Worm (Caenorhabditis elegans): ENCODE data around the gene nep-17.

nep-17 gene

ce11 chrII:13517600-13517999, 10.0 kb downstream of the nep-17 start, which contains the start of gene sre-45:
sre-45 (plus strand) TSS chrII:13517900.
- TF ChIP-seq ref-2 (tag; optimal IDR thresholded peaks at IDR 0.05): no peak
- no peak for TF ChIP-seq eyg-1 (tag; optimal IDR thresholded peaks at IDR 0.05)
- no peak for TF ChIP-seq ceh-48 (tag; optimal IDR thresholded peaks at IDR 0.05)
- TF ChIP-seq rnt-1 (tag; optimal IDR thresholded peaks at IDR 0.05): no peak
- no peak for TF ChIP-seq nhr-11 (tag; optimal IDR thresholded peaks at IDR 0.05)
- no peak for TF ChIP-seq ztf-16 (tag; optimal IDR thresholded peaks at IDR 0.05)
- TF ChIP-seq hlh-15 (tag; optimal IDR thresholded peaks at IDR 0.05): no peak
- no peak for TF ChIP-seq syd-9 (tag; optimal IDR thresholded peaks at IDR 0.05)
- no peak for TF ChIP-seq hlh-8 (tag; optimal IDR thresholded peaks at IDR 0.05)
- no peak for TF ChIP-seq madf-2 (tag; optimal IDR thresholded peaks at IDR 0.05)
- TF ChIP-seq pha-4 (tag; optimal IDR thresholded peaks at IDR 0.05): no peak
- TF ChIP-seq lin-11 (tag; optimal IDR thresholded peaks at IDR 0.05): no peak
- TF ChIP-seq hlh-30 (tag; optimal IDR thresholded peaks at IDR 0.05; ENCODE audit: insufficient read depth): no peak
- no peak for TF ChIP-seq ceh-31 (tag; optimal IDR thresholded peaks at IDR 0.05)

DNA sequence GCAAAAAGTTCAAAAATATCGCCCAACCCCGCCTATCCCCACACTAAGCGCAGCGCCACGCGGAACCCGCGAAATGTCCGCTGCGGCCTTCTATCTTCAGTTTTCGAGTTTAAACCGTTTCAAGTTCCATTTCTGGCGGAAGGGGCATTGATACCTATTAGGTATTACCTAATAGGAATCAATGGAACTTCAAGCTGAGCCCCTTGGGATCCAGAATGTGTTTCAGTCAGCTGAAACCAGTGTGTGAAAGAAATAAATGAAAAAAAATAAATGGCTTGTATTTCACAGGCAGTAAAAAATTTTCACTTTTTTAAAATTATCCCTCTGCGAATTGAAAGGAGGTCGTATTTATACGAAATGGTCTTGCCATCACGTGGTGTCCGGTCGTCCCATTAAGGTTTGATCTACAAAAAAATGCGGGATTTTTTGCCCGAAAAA, 13.6 kb downstream of the nep-17 start:
- TF ChIP-seq nhr-232 (tag; optimal IDR thresholded peaks at IDR 0.05) (no peak), elt-4 (tag; optimal IDR thresholded peaks at IDR 0.05) (no peak), tbx-7 (tag; optimal IDR thresholded peaks at IDR 0.05) (no peak), madf-2 (tag; optimal IDR thresholded peaks at IDR 0.05) (no peak), syd-9 (tag; optimal IDR thresholded peaks at IDR 0.05) (no peak), C38D4.7 (GFP tag; optimal IDR thresholded peaks at IDR 0.05) (no peak), ceh-19 (GFP tag; optimal IDR thresholded peaks at IDR 0.05) (no peak), nhr-11 (tag; optimal IDR thresholded peaks at IDR 0.05) (no peak)

DNA sequence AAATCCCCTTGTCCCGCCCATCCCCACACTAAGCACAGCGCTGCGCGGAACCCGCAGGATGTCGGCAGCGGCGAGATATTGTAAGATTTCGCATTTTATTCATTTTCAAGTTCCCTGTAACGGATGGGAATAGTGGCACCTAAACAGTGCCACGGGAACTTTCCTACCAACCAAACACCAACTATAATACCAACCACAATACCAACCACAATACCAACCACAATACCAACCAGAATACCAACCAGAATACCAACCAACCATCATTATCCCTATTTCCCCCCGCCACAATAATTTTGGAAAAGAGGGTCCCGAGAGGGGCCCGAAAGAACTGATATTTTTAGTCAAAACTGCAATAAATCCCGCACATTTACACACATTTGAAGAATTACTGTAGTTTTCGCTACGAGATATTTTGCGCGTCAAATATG, 14.4 kb downstream of the nep-17 start:
- TF ChIP-seq hlh-6 (tag; optimal IDR thresholded peaks at IDR 0.05): no peak
- TF ChIP-seq sox-2 (GFP tag; IDR thresholded peaks at IDR 0.05): no peak
- TF ChIP-seq ceh-31 (tag; optimal IDR thresholded peaks at IDR 0.05): no peak
- TF ChIP-seq ahr-1 (tag; optimal IDR thresholded peaks at IDR 0.05): no peak
- no peak for TF ChIP-seq ceh-6 (GFP tag; optimal IDR thresholded peaks at IDR 0.05)
- no peak for TF ChIP-seq npax-4 (tag; optimal IDR thresholded peaks at IDR 0.05)
- TF ChIP-seq ceh-34 (tag; optimal IDR thresholded peaks at IDR 0.05): no peak
- no peak for TF ChIP-seq nhr-11 (tag; optimal IDR thresholded peaks at IDR 0.05)
- TF ChIP-seq che-1 (tag; optimal IDR thresholded peaks at IDR 0.05): no peak
- TF ChIP-seq lim-6 (tag; optimal IDR thresholded peaks at IDR 0.05): no peak
- no peak for TF ChIP-seq eyg-1 (tag; optimal IDR thresholded peaks at IDR 0.05)
- no peak for TF ChIP-seq pag-3 (tag; optimal IDR thresholded peaks at IDR 0.05; ENCODE audit: borderline replicate concordance)
- TF ChIP-seq pax-1 (tag; optimal IDR thresholded peaks at IDR 0.05): no peak
- no peak for TF ChIP-seq unc-42 (tag; optimal IDR thresholded peaks at IDR 0.05)
- TF ChIP-seq fkh-6 (tag; optimal IDR thresholded peaks at IDR 0.05): no peak

ce11 chrII:13529131-13529530, 21.5 kb downstream of the nep-17 start:
- no peak for TF ChIP-seq ttx-3 (tag; optimal IDR thresholded peaks at IDR 0.05)
- TF ChIP-seq ceh-6 (GFP tag; optimal IDR thresholded peaks at IDR 0.05): no peak
- TF ChIP-seq sox-2 (GFP tag; IDR thresholded peaks at IDR 0.05): no peak
- no peak for TF ChIP-seq unc-3 (GFP tag; conservative IDR thresholded peaks at IDR 0.05)
- no peak for TF ChIP-seq unc-3 (tag; optimal IDR thresholded peaks at IDR 0.05)

DNA sequence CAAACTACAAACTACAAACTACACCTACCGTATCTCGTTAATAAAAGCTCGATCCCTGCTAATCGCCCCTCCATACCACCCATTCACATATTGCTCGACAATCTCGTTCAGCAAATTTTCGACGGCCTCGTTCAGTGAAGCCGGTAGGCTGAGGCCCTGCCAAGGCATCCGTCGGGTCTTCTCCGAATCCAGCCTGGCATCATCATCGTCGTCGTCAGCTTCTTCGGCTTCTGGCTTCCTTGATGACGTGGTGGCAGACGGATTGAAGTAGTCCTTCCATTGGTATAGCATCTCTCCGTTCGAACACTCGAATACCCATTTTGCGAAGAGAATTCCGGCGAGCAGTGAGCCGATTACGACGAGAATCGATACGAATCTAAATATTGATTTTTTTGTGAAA, 23.0 kb downstream of the nep-17 start:
- TF ChIP-seq pha-4 (tag; optimal IDR thresholded peaks at IDR 0.05) (no peak), ref-2 (tag; optimal IDR thresholded peaks at IDR 0.05) (no peak), ets-4 (tag; optimal IDR thresholded peaks at IDR 0.05) (no peak), pha-2 (tag; optimal IDR thresholded peaks at IDR 0.05) (no peak), hlh-30 (tag; optimal IDR thresholded peaks at IDR 0.05; ENCODE audit: insufficient read depth) (no peak), ztf-16 (tag; optimal IDR thresholded peaks at IDR 0.05) (no peak), tbx-2 (tag; optimal IDR thresholded peaks at IDR 0.05) (no peak), ceh-18 (tag; optimal IDR thresholded peaks at IDR 0.05) (no peak), pax-1 (tag; optimal IDR thresholded peaks at IDR 0.05) (no peak)
